Worm (Caenorhabditis elegans): ENCODE data around the gene nipi-3.

Gene nipi-3

ce11 chrX:15619273-15619672 is 11.5 kb downstream of the nipi-3 start:
- TF ChIP-seq him-1 (tag; optimal IDR thresholded peaks at IDR 0.05) (no peak), dao-5 (tag; optimal IDR thresholded peaks at IDR 0.05) (peak; percentile 45)

DNA sequence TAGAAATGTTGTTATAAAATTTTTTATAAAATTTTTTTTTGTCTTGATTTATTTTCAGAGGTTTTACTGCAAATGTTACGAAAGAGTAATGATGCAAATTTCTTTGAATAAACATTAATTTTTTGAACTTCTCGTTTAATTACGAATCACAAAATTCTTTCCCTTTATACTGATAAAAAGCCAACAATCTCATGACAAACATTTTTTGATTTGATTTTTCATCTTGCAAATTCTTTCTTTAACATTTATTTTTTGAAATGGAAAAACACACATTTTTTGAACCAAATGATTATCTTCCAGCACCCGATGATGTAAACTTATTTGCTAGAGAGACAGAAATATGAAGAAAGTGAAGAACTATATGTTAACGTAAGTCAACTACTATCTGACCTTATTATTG is 12.4 kb downstream of the nipi-3 start, which contains the start of gene K09E9.1:
Gene K09E9.1, plus strand, starts transcription at position 301 of the 400 bp plus-strand sequence.
- TF ChIP-seq him-1 (tag; optimal IDR thresholded peaks at IDR 0.05), result no peak
- no peak for TF ChIP-seq dao-5 (tag; optimal IDR thresholded peaks at IDR 0.05)
- no peak for TF ChIP-seq W03F9.2 (tag; optimal IDR thresholded peaks at IDR 0.05)

- TF ChIP-seq him-1 (tag; optimal IDR thresholded peaks at IDR 0.05) (no peak), dao-5 (tag; optimal IDR thresholded peaks at IDR 0.05) (no peak), W03F9.2 (tag; optimal IDR thresholded peaks at IDR 0.05) (no peak)
These were observed 13.2 kb downstream of the nipi-3 start for ce11 chrX:15621001-15621400.

ce11 chrX:15622041-15622440 is 14.3 kb downstream of the nipi-3 start:
- no peak for TF ChIP-seq dao-5 (tag; optimal IDR thresholded peaks at IDR 0.05)
- TF ChIP-seq W03F9.2 (tag; optimal IDR thresholded peaks at IDR 0.05), result no peak
- TF ChIP-seq him-1 (tag; optimal IDR thresholded peaks at IDR 0.05), result no peak

- TF ChIP-seq W03F9.2 (tag; optimal IDR thresholded peaks at IDR 0.05) (no peak), dao-5 (tag; optimal IDR thresholded peaks at IDR 0.05) (no peak), him-1 (tag; optimal IDR thresholded peaks at IDR 0.05) (no peak)
These were observed 18.5 kb downstream of the nipi-3 start for ce11 chrX:15626119-15626850.

- TF ChIP-seq dao-5 (tag; optimal IDR thresholded peaks at IDR 0.05), result no peak
- TF ChIP-seq W03F9.2 (tag; optimal IDR thresholded peaks at IDR 0.05), result no peak
- no peak for TF ChIP-seq him-1 (tag; optimal IDR thresholded peaks at IDR 0.05)
These were observed 20.0 kb downstream of the nipi-3 start for ce11 chrX:15627814-15628213.

DNA sequence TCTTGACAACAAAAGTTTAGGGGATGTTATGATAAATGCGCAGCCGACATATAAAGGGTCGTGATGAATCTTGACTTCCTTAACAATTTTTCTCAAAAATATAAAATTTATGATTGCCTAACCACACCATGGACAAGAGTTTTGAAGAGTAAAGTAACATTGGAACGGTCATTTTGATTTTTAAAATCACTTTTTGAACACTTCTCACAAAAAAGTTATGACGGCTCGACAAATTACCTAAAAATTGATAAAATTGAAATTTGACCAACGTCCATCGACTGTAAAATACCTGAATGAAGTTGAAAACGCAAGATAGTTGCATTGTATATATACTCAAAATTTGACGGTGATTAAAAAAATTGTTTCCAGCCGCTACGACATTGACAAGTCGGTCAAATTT is 21.2 kb downstream of the nipi-3 start:
- TF ChIP-seq dao-5 (tag; optimal IDR thresholded peaks at IDR 0.05) (no peak), him-1 (tag; optimal IDR thresholded peaks at IDR 0.05) (no peak), W03F9.2 (tag; optimal IDR thresholded peaks at IDR 0.05) (no peak)

DNA sequence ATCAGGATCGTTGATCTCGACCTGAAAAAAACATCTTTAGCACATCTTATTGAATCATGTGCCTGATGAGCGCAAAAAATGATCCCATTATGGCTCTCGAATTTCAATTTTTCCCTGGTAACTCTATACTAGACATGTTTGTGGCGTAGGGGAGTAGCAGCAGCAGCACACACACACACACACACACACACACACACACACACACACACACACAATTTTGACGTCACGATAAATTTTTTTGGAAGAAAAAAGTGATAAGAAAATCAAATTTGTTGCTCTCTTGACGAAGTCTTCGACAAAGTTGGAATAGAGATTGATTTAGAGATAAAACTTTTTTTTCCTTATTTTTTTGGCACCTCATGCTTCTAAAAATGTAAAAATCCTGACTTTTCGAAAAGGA is 21.8 kb downstream of the nipi-3 start:
- TF ChIP-seq dao-5 (tag; optimal IDR thresholded peaks at IDR 0.05), result no peak

- TF ChIP-seq W03F9.2 (tag; optimal IDR thresholded peaks at IDR 0.05) (no peak), him-1 (tag; optimal IDR thresholded peaks at IDR 0.05) (no peak), dao-5 (tag; optimal IDR thresholded peaks at IDR 0.05) (no peak)
These were observed 22.6 kb downstream of the nipi-3 start, which contains the start of gene K09E9.4 for ce11 chrX:15630340-15630739. Gene K09E9.4 (minus strand): TSS chrX:15630440.

DNA sequence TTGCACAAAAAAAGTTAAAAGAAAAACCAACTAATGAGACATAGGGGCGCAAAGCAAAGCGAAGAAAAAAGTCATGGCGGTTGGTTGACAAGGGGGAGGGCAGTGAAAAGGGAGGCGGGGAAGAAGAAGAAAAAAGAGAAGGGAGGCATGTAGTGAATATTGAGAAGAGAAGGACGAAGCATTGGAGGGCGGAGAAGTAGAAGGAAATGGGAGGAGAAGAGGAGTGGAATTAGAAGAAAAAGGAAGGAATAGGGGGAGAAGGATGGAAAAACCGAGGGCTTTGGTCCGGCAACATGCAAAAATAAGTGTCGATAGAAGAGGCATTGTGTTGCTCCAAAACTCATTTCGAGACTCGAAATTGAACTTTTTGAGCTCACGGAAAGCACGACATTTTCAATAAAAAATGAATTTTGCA is 23.0 kb downstream of the nipi-3 start:
- no peak for TF ChIP-seq dao-5 (tag; optimal IDR thresholded peaks at IDR 0.05)
- no peak for TF ChIP-seq W03F9.2 (tag; optimal IDR thresholded peaks at IDR 0.05)
- TF ChIP-seq him-1 (tag; optimal IDR thresholded peaks at IDR 0.05), result no peak

- TF ChIP-seq him-1 (tag; optimal IDR thresholded peaks at IDR 0.05) (peak; percentile 57), dao-5 (tag; optimal IDR thresholded peaks at IDR 0.05) (no peak)
These were observed 26.2 kb downstream of the nipi-3 start for ce11 chrX:15633964-15634363.

- TF ChIP-seq him-1 (tag; optimal IDR thresholded peaks at IDR 0.05) (no peak), W03F9.2 (tag; optimal IDR thresholded peaks at IDR 0.05) (no peak)
These were observed 32.8 kb downstream of the nipi-3 start, which contains the start of gene K09E9.7 for ce11 chrX:15640603-15641002. Gene K09E9.7 (plus strand): TSS chrX:15640903.

ce11 chrX:15641380-15641779 is 33.6 kb downstream of the nipi-3 start:
- TF ChIP-seq him-1 (tag; optimal IDR thresholded peaks at IDR 0.05), result no peak
- TF ChIP-seq dao-5 (tag; optimal IDR thresholded peaks at IDR 0.05), result no peak
- TF ChIP-seq W03F9.2 (tag; optimal IDR thresholded peaks at IDR 0.05), result no peak

DNA sequence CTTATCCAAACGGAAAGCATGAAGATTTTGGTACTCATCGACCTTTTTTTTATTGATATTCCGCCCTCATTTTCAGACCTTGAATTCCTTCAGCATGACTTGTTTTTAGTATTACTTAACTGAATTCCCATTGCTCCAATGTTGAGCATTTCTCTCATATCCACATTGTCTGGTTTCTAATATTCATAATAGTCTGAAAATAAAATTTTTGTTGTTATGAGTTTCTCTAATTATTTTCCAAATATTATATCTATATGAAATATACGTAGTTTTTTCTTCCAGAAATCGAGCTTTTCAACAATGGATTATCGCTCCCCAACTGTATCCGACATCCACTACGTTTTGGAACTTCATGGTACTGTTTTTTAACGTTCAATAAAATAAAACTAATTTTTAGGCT is 34.9 kb downstream of the nipi-3 start, which contains the start of gene H08J19.1:
Gene H08J19.1, plus strand, starts transcription at position 301 of the 400 bp plus-strand sequence.
- TF ChIP-seq him-1 (tag; optimal IDR thresholded peaks at IDR 0.05) (no peak), W03F9.2 (tag; optimal IDR thresholded peaks at IDR 0.05) (no peak), dao-5 (tag; optimal IDR thresholded peaks at IDR 0.05) (no peak)

ce11 chrX:15647276-15647675 is 39.5 kb downstream of the nipi-3 start, which contains the start of gene F59D12.5:
Gene F59D12.5 (minus strand): TSS chrX:15647369.
- TF ChIP-seq him-1 (tag; optimal IDR thresholded peaks at IDR 0.05) (no peak), W03F9.2 (tag; optimal IDR thresholded peaks at IDR 0.05) (no peak), dao-5 (tag; optimal IDR thresholded peaks at IDR 0.05) (no peak)

Data from whole organism, L4/young adult.